Fruit fly (Drosophila melanogaster): Measurements from ENCODE around the gene mtgo.

The mtgo gene

DNA sequence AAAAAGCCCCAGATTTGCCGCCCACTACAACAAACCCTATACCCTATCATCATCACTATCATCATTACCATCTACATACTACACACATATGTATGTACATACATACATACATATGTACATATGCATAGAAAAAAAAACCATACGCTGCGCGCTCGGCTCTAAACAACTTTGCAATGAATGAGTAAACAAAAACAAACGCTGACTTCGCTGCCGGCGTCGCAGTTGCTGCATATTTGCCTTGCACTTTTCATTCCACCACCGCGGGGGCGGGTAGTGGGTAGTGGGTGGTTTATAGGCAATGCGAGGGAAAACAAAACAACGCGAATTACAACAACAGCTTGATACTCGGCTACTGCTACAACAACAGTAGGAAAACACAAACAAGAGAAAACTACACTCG lies 21.7 kb upstream of the mtgo start (continued):
- TF ChIP-seq ase (GFP tag; IDR thresholded peaks at IDR 0.05) (no peak), dimm (GFP tag; IDR thresholded peaks at IDR 0.05) (no peak), slbo (GFP tag; IDR thresholded peaks at IDR 0.05) (no peak), CG4328 (GFP tag; optimal IDR thresholded peaks at IDR 0.05) (no peak), CG7839 (tag; optimal IDR thresholded peaks at IDR 0.05) (no peak), CG14860 (GFP tag; IDR thresholded peaks at IDR 0.05; ENCODE audit: partially characterized antibody) (no peak), Sox100B (GFP tag; optimal IDR thresholded peaks at IDR 0.05) (peak; percentile 27), Oaz (GFP tag; IDR thresholded peaks at IDR 0.05) (no peak), btn (GFP tag; optimal IDR thresholded peaks at IDR 0.05) (no peak), CG17186 (GFP tag; optimal IDR thresholded peaks at IDR 0.05) (no peak), Lhr (GFP tag; optimal IDR thresholded peaks at IDR 0.05) (no peak), HLH54F (GFP tag; optimal IDR thresholded peaks at IDR 0.05) (no peak), CG12219 (GFP tag; optimal IDR thresholded peaks at IDR 0.05) (no peak), kay (GFP tag; optimal IDR thresholded peaks at IDR 0.05) (no peak), row (GFP tag; IDR thresholded peaks at IDR 0.05) (no peak), klu (GFP tag; IDR thresholded peaks at IDR 0.05) (no peak), Deaf1 (tag; optimal IDR thresholded peaks at IDR 0.05) (no peak), schlank (tag; optimal IDR thresholded peaks at IDR 0.05) (no peak), ftz-f1 (GFP tag; optimal IDR thresholded peaks at IDR 0.05) (no peak), CG4617 (GFP tag; optimal IDR thresholded peaks at IDR 0.05; ENCODE audit: borderline replicate concordance) (no peak), CG8944 (GFP tag; optimal IDR thresholded peaks at IDR 0.05) (no peak), zfh1 (GFP tag; IDR thresholded peaks at IDR 0.05) (0 out of 3 replicates have a peak, but pooled peaks have one; percentile 30), Kr (GFP tag; optimal IDR thresholded peaks at IDR 0.05) (no peak), CG9817 (tag; optimal IDR thresholded peaks at IDR 0.05) (no peak)

- TF ChIP-seq CG14667 (GFP tag; IDR thresholded peaks at IDR 0.05): no peak
- TF ChIP-seq CG15601 (tag; optimal IDR thresholded peaks at IDR 0.05): no peak
- no peak for TF ChIP-seq CG17359 (tag; optimal IDR thresholded peaks at IDR 0.05)
- TF ChIP-seq CG10321 (GFP tag; IDR thresholded peaks at IDR 0.05): no peak
- TF ChIP-seq nom (GFP tag; optimal IDR thresholded peaks at IDR 0.05): peak; percentile 60
- no peak for TF ChIP-seq unpg (GFP tag; optimal IDR thresholded peaks at IDR 0.05)
- peak; percentile 36; the same call in 1 of the 2 replicates for TF ChIP-seq rib (GFP tag; IDR thresholded peaks at IDR 0.05)
- TF ChIP-seq Hr78 (GFP tag; optimal IDR thresholded peaks at IDR 0.05): no peak
- no peak for TF ChIP-seq yki (optimal IDR thresholded peaks at IDR 0.05)
- no peak for TF ChIP-seq CG32767 (GFP tag; IDR thresholded peaks at IDR 0.05)
- TF ChIP-seq grau (tag; optimal IDR thresholded peaks at IDR 0.05): no peak
- no peak for TF ChIP-seq zfh1 (GFP tag; IDR thresholded peaks at IDR 0.05)
- TF ChIP-seq Mrtf (GFP tag; IDR thresholded peaks at IDR 0.05): no peak
- TF ChIP-seq maf-S (GFP tag; optimal IDR thresholded peaks at IDR 0.05): no peak
- no peak for TF ChIP-seq p53 (GFP tag; optimal IDR thresholded peaks at IDR 0.05)
- no peak for TF ChIP-seq lola (GFP tag; optimal IDR thresholded peaks at IDR 0.05)
- no peak for TF ChIP-seq CG11695 (GFP tag; IDR thresholded peaks at IDR 0.05)
- TF ChIP-seq vvl (GFP tag; IDR thresholded peaks at IDR 0.05): no peak
- no peak for TF ChIP-seq NC2α (GFP tag; optimal IDR thresholded peaks at IDR 0.05)
- no peak for TF ChIP-seq Sry-β (GFP tag; optimal IDR thresholded peaks at IDR 0.05)
- peak; percentile 86 for TF ChIP-seq CG31224 (GFP tag; IDR thresholded peaks at IDR 0.05)
- TF ChIP-seq Hr51 (GFP tag; optimal IDR thresholded peaks at IDR 0.05): no peak
- no peak for TF ChIP-seq Sin3A (optimal IDR thresholded peaks at IDR 0.05)
- no peak for TF ChIP-seq toy (GFP tag; IDR thresholded peaks at IDR 0.05)
- TF ChIP-seq Myb (GFP tag; optimal IDR thresholded peaks at IDR 0.05): no peak
- TF ChIP-seq hkb (optimal IDR thresholded peaks at IDR 0.05): no peak
- TF ChIP-seq hkb (GFP tag; IDR thresholded peaks at IDR 0.05): no peak
- TF ChIP-seq CG13123 (GFP tag; optimal IDR thresholded peaks at IDR 0.05): no peak
- no peak for TF ChIP-seq CG12659 (GFP tag; optimal IDR thresholded peaks at IDR 0.05)
- peak; percentile 71 for TF ChIP-seq crol (GFP tag; IDR thresholded peaks at IDR 0.05)
These were observed 19.7 kb upstream of the mtgo start for dm6 chr2L:16525114-16525513.

Measured in whole organism, embryonic.